Fruit fly (Drosophila melanogaster) whole organism: Measurements from ENCODE around the gene CG14011.

Source experiments
- CG8478 ChIP-seq: fragments of >200 bp; optimal IDR thresholded peaks from 2 replicates; lab custom pipeline; 2018; ENCODE audit warnings: inconsistent platforms
- Dll ChIP-seq: fragments of >200 bp; optimal IDR thresholded peaks from 2 replicates; lab custom pipeline; 2017
- EcR ChIP-seq, 2 experiments: fragments of >200 bp; optimal IDR thresholded peaks; 2 replicates each; lab custom pipeline; 2017; ENCODE audit warnings: missing biosample characterization in 2 of 2, missing genetic modification characterization in 2 of 2, missing genetic modification reagents in 2 of 2
- pan ChIP-seq: fragments of >200 bp; optimal IDR thresholded peaks from 2 replicates; lab custom pipeline; 2017
- psq ChIP-seq: fragments of >200 bp; optimal IDR thresholded peaks from 2 replicates; lab custom pipeline; 2017
- usp ChIP-seq: fragments of >200 bp; optimal IDR thresholded peaks from 2 replicates; lab custom pipeline; 2017; ENCODE audit warnings: missing biosample characterization, missing genetic modification characterization, mixed read lengths

Gene CG14011

dm6 chr2L:5558809-5559392, 22.0 kb downstream of the CG14011 start, which contains the start of gene GluRIIB:
Gene GluRIIB (plus strand): TSS chr2L:5559342.
- TF ChIP-seq usp (no peak), Dll (lab: Kevin White, UChicago) (no peak), EcR (GFP tag; optimal IDR thresholded peaks at IDR 0.05; lab: Kevin White, UChicago) (no peak), psq (no peak), CG8478 (lab: Kevin White, UChicago) (no peak), pan (lab: Kevin White, UChicago) (no peak)

dm6 chr2L:5554818-5555217, 26.1 kb downstream of the CG14011 start, which contains the start of gene GluRIIA:
Gene GluRIIA (plus strand): TSS chr2L:5555072.
- TF ChIP-seq EcR (GFP tag; optimal IDR thresholded peaks at IDR 0.05; lab: Kevin White, UChicago) (no peak), CG8478 (lab: Kevin White, UChicago) (no peak), psq (no peak), Dll (lab: Kevin White, UChicago) (no peak), pan (lab: Kevin White, UChicago) (no peak), usp (no peak)

DNA sequence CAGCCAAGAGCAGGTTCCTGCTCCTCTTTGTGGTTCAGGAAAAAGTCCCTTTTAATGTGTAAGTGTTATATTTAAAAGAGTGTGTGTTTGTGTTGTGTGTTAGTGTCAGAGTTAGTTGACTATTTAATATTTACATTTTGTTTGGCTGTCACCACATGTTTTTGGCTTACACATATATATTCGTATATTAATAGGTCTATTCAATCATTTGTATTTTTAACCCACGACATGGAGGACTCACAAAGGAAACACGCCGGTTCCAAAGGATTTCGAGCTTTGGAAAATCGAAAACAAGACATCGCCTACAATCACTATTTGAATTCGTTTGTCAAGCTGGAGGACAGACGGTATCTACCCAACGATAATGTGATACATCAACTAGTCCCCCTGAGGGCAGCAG, 27.2 kb downstream of the CG14011 start, which contains the start of the genes CG14013 and CG14017:
TSS of gene CG14013 (minus strand) at position 101 of the 400 bp plus-strand sequence.
TSS of gene CG14017 (plus strand) at position 148 of the 400 bp plus-strand sequence.
- TF ChIP-seq Dll (lab: Kevin White, UChicago) (no peak), usp (no peak), CG8478 (lab: Kevin White, UChicago) (no peak), pan (lab: Kevin White, UChicago) (no peak), psq (no peak), EcR (GFP tag; optimal IDR thresholded peaks at IDR 0.05; lab: Kevin White, UChicago) (no peak)

- TF ChIP-seq pan (lab: Kevin White, UChicago) (no peak), psq (no peak), CG8478 (lab: Kevin White, UChicago) (no peak), Dll (lab: Kevin White, UChicago) (no peak)
Measured at dm6 chr2L:5551538-5551937, 29.4 kb downstream of the CG14011 start, which contains the start of gene CG18269. Gene CG18269 (plus strand): TSS chr2L:5551838.

- TF ChIP-seq usp (no peak), psq (no peak), EcR (GFP tag; optimal IDR thresholded peaks at IDR 0.05; lab: Kevin White, UChicago) (no peak), Dll (lab: Kevin White, UChicago) (no peak), pan (lab: Kevin White, UChicago) (no peak), CG8478 (lab: Kevin White, UChicago) (no peak)
Measured at dm6 chr2L:5550735-5551134, 30.2 kb downstream of the CG14011 start, which contains the start of gene CG14014. Gene CG14014 (minus strand): TSS chr2L:5550835.

dm6 chr2L:5547288-5547777, 33.6 kb downstream of the CG14011 start:
- TF ChIP-seq EcR (GFP tag; optimal IDR thresholded peaks at IDR 0.05; lab: Kevin White, UChicago) = no peak
- TF ChIP-seq psq = no peak
- TF ChIP-seq CG8478 (lab: Kevin White, UChicago) = no peak
- TF ChIP-seq Dll (lab: Kevin White, UChicago) = no peak
- no peak for TF ChIP-seq usp

- no peak for TF ChIP-seq EcR (GFP tag; optimal IDR thresholded peaks at IDR 0.05; lab: Kevin White, UChicago)
- no peak for TF ChIP-seq pan (lab: Kevin White, UChicago)
- TF ChIP-seq Dll (lab: Kevin White, UChicago) = no peak
- TF ChIP-seq usp = no peak
Measured at dm6 chr2L:5546518-5547287, 34.2 kb downstream of the CG14011 start, which contains the start of gene Oscillin. Gene Oscillin (plus strand): TSS chr2L:5547086.

dm6 chr2L:5546207-5546517, 34.8 kb downstream of the CG14011 start:
- no peak for TF ChIP-seq Dll (lab: Kevin White, UChicago)
- TF ChIP-seq CG8478 (lab: Kevin White, UChicago) = no peak
- TF ChIP-seq psq = no peak
- no peak for TF ChIP-seq pan (lab: Kevin White, UChicago)
- TF ChIP-seq usp = no peak
- TF ChIP-seq EcR (GFP tag; optimal IDR thresholded peaks at IDR 0.05; lab: Kevin White, UChicago) = no peak

DNA sequence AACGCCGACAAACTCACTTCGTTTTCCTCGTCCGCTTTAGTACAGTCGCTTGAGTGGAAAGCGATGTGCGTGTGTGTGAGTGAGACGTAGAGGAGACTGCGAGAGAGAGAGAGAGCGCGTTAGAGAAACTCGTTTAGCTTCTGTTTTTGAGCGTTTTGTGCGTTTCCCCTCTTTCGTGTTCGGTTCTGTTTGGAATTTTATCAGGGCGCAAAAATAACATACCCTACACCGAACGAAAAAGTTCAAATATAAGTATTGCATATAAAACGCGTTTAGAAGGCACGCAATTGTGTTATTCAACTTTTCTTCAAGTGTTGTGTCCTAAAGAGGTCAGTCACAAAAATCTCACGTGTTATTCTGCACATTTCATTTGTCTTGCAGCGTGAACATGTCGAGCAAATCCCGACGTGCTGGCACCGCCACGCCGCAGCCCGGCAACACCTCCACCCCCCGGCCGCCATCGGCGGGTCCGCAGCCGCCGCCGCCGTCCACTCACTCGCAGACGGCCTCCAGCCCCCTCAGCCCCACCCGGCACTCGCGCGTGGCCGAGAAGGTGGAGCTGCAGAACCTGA, 37.9 kb downstream of the CG14011 start:
- no peak for TF ChIP-seq psq
- no peak for TF ChIP-seq CG8478 (lab: Kevin White, UChicago)
- TF ChIP-seq usp = no peak
- TF ChIP-seq EcR (GFP tag; optimal IDR thresholded peaks at IDR 0.05; lab: Kevin White, UChicago) = no peak
- TF ChIP-seq Dll (lab: Kevin White, UChicago) = no peak
- TF ChIP-seq pan (lab: Kevin White, UChicago) = no peak

DNA sequence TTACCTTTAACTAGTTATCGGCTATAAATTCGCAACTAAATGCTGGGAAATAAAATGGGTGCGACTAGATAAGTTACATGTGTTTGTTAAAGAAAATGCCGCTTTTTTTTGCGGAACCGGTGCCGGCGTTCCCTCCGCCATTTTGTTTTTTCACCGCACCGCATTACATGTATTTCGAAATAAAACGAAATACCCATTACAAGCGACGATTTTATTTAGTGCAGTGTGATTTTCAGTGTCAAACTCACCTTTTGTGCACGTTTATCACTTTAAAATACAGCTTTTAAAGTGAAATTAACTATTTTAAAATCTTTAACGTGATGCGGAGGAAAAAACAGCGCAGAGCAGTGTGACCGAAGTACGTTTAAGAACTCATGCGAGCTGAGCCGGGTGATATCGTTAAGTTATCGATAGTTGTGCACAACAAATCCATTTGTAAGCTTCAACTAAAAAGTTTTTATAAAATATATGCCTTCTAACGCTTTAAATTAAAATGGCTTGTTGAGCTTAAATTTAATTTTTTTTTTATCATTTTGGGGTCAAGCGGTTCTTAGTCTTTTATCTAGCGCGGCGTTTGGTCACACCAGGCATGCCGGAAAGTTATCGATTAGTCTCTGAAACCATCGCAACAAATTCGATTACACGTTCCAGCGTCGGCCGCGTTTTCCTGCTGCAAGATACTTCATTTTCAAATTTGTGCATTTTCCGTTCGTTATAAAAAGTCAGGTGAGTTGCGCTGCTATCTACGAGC, 38.8 kb downstream of the CG14011 start, which contains the start of the genes Hel25E and Lam:
TSS of gene Hel25E (minus strand) at position 380 of the 751 bp plus-strand sequence.
TSS of gene Lam (plus strand) at position 546 of the 751 bp plus-strand sequence.
- TF ChIP-seq CG8478 (lab: Kevin White, UChicago) = no peak
- TF ChIP-seq psq = no peak
- TF ChIP-seq pan (lab: Kevin White, UChicago) = no peak
- TF ChIP-seq Dll (lab: Kevin White, UChicago) = no peak
- TF ChIP-seq usp = no peak
- TF ChIP-seq EcR (GFP tag; optimal IDR thresholded peaks at IDR 0.05; lab: Kevin White, UChicago) = no peak

- no peak for TF ChIP-seq Dll (lab: Kevin White, UChicago)
- no peak for TF ChIP-seq CG8478 (lab: Kevin White, UChicago)
- TF ChIP-seq psq = no peak
- TF ChIP-seq EcR (GFP tag; optimal IDR thresholded peaks at IDR 0.05; lab: Kevin White, UChicago) = no peak
- TF ChIP-seq usp = no peak
- TF ChIP-seq pan (lab: Kevin White, UChicago) = no peak
Measured at dm6 chr2L:5539034-5539433, 41.9 kb downstream of the CG14011 start, which contains the start of gene CG14015. Gene CG14015 (minus strand): TSS chr2L:5539196.
